Fruit fly (Drosophila melanogaster): Measurements from ENCODE around the gene CG43915.

The CG43915 gene

DNA sequence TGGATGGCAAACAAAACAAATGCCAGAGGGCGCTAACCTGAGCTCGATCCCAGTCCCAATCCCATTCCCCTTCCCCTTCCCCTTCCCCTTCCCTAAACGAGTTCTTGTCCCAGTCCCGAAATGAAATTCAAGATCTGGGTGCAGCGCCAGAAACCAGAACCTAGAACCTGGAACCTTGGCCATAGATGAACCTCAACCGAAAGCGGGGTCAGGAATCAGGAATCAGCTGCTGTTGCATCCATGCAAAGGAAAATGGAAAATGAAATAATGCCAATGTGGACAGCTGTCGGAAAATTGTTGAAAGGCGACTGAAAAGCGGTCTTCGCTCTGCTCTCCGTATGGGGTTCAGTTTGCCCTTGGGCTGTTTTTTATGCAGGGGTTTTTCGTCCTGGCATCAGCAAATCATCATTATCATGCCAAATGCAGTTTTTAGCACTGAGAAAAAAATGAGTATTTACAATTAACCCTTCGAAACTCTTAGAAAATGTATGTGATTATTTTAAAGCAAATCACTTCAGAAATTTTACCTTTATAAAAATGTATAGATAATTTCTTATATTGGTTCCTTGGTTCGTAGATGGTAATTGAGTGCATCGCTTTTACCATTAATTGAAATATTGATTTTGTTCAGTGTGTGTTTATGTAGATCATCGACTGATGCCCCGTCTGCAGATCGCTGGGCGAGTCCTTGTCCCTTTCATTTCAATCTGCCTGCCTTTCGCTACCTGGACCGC, 5.1 kb downstream of the CG43915 start:
- no peak for TF ChIP-seq CTCF (optimal IDR thresholded peaks at IDR 0.05)
- no peak for TF ChIP-seq CG8478 (optimal IDR thresholded peaks at IDR 0.05)

DNA sequence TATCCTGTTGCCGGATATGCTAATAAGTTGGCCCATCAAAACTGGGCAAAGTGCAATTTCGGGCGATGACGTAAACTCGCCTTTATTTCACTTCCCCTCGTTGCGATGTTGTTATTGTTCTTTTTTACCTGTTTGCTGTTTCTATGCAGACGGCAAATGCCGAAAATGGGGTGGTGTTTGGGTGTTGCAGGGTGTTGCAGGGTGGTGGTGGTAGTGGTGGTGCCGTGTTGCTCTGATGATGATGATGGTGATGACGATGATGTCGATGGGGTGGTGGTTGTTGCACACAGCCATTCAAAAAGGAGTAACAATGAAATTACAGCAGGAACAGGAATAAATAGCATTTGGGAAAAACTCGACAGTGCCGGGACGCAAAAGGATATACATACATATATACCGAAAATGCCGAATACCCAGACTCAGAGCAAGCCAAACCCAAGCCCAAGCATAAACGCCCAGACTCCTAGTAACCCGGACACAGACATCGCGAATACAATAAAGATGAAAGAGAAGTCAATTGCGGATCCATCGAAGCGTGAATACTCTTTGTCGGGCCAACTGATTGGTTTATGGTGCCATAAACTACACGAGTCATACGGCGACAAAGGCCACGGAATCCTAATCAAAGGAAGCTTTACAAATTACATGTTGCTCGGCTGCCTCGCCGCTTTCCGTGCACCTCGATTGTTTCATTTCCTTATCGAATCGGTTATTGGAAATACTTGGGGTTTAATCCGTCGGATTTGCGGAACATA, 6.2 kb downstream of the CG43915 start:
- TF ChIP-seq CG8478 (optimal IDR thresholded peaks at IDR 0.05) (no peak), CTCF (optimal IDR thresholded peaks at IDR 0.05) (no peak)

DNA sequence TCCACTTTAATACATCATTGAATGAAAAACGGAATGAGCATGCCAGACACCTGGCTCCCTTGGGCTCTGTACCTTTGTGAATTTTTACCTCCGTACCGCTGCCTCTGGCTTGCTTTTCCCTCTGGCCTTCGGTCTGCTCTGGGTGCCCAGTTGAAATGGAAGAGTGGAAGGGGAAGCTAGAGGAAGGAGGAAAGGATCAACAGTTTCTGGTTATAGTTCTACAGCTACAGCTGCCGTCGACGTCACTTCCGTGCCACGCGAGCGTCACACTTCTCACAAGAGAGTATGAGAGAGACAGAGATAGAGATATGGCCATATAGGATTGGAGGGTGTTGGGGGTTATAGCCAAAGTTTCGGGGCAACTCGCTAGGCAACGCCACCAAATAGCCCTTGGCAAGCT, 7.3 kb downstream of the CG43915 start:
- no peak for TF ChIP-seq CG8478 (optimal IDR thresholded peaks at IDR 0.05)
- TF ChIP-seq CTCF (optimal IDR thresholded peaks at IDR 0.05): no peak

DNA sequence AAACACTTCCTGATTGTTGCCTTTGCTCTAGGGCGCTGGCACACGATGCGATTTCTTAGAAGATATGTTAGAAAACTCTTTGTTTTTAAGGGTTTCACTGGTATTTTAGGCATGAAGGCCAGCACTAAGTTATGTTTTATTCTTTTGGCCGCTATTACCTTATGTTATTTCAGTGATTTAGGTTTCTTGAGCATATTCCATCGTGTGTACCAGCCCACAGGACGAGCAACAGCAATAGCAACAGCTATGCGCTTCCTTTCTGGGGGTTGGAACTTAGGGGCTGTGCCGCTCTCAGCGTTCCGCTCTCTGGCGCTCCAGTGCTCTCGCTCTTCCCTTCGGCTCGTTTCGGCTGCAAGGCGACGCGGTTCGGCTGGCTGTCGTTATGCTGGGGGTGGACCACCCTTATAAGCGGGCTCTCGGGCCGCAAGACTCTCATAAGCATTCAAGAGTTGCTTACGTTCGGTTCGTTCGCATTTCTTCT, 10.8 kb downstream of the CG43915 start, which contains the start of gene scrt:
Gene scrt, plus strand, starts transcription at position 431 of the 481 bp plus-strand sequence.
- TF ChIP-seq CTCF (optimal IDR thresholded peaks at IDR 0.05): no peak
- TF ChIP-seq CG8478 (optimal IDR thresholded peaks at IDR 0.05): no peak

DNA sequence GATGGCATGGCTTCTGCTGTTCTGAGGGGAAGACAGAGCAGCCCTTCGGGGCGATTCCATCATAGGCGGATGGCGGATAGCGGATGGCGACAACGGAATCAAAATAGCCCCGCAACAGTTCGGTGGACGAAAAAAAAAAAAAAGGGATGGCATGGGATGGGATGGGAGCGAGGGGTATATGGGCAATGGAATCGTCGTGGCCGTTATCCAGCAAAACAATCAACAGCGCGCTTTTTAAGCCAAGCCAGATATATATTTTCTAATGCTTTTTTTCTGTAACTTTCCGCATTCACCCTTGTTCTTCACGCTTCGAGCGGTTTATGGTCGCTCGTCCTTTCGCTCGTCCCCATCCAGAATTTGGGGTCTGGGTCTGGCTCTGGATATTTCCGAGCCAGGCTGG, 22.9 kb downstream of the CG43915 start:
- TF ChIP-seq CTCF (optimal IDR thresholded peaks at IDR 0.05) (no peak), CG8478 (optimal IDR thresholded peaks at IDR 0.05) (no peak)

DNA sequence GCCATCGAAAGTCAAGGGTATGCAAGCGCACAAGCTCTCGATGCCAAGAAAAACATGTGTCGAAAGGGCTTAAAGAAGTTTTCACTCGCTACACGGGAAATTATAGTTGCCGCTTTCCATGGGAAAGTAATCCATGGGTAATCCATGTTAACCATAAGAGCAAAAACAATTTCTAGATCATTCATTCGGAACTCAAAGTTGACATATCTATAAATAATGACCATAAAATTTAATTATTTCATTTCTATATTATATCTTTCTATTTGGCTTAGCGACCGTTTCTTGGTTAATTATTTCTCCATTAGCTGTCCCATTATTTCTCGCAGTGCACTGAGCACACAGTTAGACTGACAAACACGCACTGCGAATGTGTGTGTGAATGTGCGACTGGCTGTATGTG, 28.0 kb downstream of the CG43915 start:
- TF ChIP-seq CTCF (optimal IDR thresholded peaks at IDR 0.05): no peak
- no peak for TF ChIP-seq CG8478 (optimal IDR thresholded peaks at IDR 0.05)

DNA sequence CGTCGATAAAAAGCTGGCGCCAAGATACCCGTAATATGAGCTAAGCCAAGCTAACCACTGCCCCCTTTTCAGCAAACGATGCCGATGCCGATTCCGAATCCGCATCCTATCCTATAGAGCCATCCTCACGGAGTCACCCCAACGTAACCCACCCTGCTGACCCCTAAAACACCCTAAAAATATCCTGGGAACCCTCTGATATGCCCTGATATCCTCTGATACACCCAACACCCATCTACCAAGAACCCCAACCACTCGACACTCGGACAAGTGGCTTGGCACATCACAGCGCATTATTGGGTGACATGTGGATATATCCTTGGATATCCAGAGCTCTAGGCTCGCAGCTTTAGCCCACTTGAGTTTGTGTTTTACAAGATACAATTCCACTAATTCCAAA, 28.8 kb downstream of the CG43915 start:
- TF ChIP-seq CTCF (optimal IDR thresholded peaks at IDR 0.05) (no peak), CG8478 (optimal IDR thresholded peaks at IDR 0.05) (no peak)

DNA sequence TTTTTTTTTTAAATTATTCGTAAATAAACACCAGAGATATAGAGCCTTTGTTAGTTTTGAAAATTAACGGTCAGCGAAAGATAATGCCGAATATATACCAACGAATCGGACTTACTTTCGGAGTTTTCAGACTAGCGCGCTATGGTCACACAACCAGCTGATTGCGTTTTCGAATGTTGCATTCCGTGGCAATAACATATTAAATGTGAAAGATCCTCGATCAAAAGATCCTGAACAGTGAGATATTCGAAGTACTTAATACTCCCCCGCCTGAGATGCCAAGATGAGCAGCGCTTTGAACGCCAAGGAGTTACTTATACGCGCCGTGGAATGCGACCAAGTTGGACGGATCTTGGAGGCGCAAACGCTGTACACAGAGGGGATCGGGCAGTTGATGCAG, 30.6 kb downstream of the CG43915 start, which contains the start of gene CG14985:
Gene CG14985, plus strand, starts transcription at position 159 of the 400 bp plus-strand sequence.
- no peak for TF ChIP-seq CG8478 (optimal IDR thresholded peaks at IDR 0.05)

DNA sequence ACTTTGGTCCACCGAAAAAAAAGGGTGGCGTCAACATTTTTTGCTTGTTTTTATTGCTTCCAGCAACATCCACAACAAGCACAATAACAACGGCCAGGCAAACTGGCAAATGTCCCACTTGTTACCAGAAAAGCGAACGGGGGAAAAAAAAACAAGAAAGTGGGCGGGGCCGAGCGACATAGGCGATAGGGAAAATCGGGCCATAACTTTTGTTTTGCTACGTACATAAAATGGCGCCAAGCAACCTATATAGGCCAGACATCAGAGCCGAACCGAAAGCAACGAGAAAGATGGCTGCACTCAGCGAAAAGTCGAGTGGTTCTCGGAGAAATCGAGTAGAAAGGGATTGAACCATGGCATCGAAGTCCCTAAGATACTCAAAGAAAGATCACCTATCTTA, 34.6 kb downstream of the CG43915 start:
- TF ChIP-seq CTCF (optimal IDR thresholded peaks at IDR 0.05): no peak

DNA sequence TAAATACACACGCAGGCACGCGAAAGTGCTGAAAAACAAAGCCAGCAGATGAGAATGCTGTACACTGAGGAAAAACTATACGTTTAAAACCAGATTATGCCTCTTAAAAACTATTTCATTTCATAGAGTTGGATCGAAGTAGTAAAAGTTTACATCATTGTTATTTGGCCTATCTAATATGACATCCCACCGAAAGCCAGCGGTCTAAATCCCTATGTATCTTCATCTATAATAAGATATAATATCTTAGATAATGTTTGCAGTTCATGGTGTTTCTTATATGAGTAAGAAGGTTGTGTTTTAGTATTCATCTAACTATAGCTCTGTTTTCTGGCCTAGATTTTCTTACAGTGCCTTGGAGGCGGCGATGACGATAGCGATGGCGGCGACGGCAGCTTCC, 37.4 kb downstream of the CG43915 start:
- TF ChIP-seq CTCF (optimal IDR thresholded peaks at IDR 0.05) (no peak), CG8478 (optimal IDR thresholded peaks at IDR 0.05) (no peak)

DNA sequence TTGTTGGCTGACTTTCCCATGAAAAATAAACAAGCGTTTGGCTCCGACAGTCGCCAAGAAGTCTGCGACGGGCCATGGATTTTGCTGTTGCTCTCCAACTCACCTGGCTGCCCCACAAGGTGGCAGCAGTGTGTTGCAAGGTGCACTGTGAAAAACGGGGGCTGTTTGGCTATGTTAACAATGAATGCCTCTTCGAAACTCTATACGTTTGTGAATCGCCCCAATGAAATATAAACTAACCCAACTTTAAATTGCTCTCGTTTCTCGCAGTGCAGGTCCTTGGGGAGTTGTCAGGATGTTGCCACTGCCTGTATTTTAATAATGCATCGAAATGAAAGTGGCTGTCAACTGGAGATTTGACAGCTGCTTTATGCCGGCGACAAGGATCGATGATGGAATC, 41.6 kb downstream of the CG43915 start:
- no peak for TF ChIP-seq CG8478 (optimal IDR thresholded peaks at IDR 0.05)
- no peak for TF ChIP-seq CTCF (optimal IDR thresholded peaks at IDR 0.05)

DNA sequence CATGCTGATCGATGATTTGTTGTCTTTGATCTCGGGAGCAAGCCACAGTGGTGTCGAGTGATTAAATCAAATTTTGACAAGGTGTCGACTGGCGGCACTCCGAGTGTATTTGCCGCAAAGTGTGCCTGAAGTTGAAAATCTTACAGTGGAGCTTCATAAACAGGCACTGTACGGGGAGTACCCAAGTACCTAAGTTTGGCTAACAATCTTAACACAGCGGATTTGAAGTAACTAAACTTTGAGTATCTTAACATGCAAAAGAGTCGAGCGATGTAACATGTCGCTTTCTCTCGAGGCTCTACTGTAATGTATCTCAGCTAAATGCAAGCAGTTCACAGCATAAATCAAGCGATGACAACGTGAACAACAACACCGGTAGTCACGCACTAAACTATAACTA, 44.1 kb downstream of the CG43915 start:
- no peak for TF ChIP-seq CG8478 (optimal IDR thresholded peaks at IDR 0.05)
- no peak for TF ChIP-seq CTCF (optimal IDR thresholded peaks at IDR 0.05)

DNA sequence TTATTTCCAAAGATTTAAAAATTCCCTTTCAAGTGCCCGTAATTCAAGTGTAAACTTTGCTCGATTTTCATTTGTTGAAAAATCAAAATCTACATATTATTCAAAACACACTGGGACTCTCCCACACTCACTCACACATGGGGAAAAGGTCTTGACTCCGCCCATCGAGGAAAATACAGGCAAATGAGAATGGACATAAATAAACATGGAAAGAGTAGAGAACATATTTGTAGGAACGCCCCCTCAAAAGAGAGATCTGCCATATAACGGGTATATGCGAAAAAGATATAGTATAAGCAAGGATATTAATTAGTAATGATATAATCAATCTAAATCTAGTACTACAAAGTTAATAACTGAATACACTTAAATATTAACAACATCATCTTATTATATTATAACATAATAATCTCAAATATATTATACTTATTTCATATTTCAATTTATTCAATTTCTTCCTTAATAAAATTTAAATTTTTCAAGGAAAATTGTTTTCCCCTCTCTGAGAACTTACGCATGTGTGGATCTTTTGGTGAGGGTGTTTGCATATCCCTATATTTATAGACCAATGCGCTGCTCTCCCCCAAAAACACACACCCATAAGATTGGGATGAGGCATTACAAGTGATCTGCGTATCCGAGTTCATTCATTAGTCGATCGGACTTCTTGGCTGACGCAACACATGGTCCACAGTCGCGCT, 45.7 kb downstream of the CG43915 start, which contains the start of gene FoxL1:
Gene FoxL1, plus strand, starts transcription at position 651 of the 701 bp plus-strand sequence.
- TF ChIP-seq CG8478 (optimal IDR thresholded peaks at IDR 0.05) (no peak), CTCF (optimal IDR thresholded peaks at IDR 0.05) (no peak)

DNA sequence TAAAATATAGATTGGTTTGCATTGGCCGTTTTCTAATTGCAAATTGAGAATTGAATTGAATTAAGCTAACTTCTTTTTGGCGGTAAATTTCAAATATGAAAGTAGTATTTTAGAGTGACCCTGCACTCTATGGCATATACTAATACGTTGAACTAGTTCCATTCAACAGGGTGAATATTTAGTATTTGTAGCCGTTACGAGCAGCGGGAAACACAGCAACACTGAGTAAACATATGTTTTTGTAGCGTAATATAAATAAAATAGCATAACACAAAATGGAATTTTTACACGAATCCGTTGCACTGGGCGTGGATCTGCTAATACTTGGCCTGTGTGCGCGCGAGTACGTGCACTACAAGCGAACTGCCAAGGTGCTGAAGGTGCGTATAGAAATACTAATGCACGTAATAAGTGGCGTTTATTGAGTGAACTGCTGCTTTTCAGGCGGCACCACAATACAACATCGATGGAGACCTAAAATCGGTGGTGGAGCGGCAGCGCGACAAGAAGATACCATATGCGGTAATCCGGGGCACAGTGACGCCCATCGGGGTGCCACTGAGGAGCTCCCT, 48.6 kb downstream of the CG43915 start, which contains the start of gene Mul1:
Gene Mul1, plus strand, starts transcription at position 198 of the 572 bp plus-strand sequence.
- TF ChIP-seq CTCF (optimal IDR thresholded peaks at IDR 0.05) (no peak), CG8478 (optimal IDR thresholded peaks at IDR 0.05) (no peak)

Data from S2 (cell line).